Worm (Caenorhabditis elegans): ENCODE data around the gene C12D5.9.
"Not testable (repeated sequence)": the region's sequence is repeated elsewhere in the genome, so short reads cannot be mapped to it uniquely, and the experiment has no call there.

C12D5.9 gene

DNA sequence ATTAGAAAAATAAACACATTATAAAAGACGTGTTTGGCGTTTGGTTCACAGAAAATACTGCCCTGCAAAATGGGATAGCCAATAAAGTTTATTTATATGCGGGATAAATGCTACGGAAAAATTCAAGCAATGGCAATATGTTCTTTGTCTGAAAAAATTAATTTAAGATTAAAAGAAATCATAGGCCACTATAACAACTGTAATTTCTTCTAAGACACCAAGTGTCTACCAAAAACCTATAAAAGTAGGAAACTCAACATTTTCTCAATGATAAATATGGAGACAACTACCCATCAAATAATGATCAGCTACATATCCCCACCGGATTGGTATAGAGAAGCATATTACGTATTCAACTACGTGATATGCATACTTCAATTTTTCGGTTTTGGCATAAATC, 15.5 kb upstream of the C12D5.9 start, which contains the start of gene srw-3:
Gene srw-3 (plus strand): TSS at position 301 of the 400 bp plus-strand sequence.
- TF ChIP-seq daf-12 (tag; optimal IDR thresholded peaks at IDR 0.05) (no peak), hlh-11 (tag; optimal IDR thresholded peaks at IDR 0.05) (no peak), nhr-10 (tag; optimal IDR thresholded peaks at IDR 0.05) (no peak), mdl-1 (tag; optimal IDR thresholded peaks at IDR 0.05) (no peak), saeg-2 (GFP tag; IDR thresholded peaks at IDR 0.05) (no peak)

DNA sequence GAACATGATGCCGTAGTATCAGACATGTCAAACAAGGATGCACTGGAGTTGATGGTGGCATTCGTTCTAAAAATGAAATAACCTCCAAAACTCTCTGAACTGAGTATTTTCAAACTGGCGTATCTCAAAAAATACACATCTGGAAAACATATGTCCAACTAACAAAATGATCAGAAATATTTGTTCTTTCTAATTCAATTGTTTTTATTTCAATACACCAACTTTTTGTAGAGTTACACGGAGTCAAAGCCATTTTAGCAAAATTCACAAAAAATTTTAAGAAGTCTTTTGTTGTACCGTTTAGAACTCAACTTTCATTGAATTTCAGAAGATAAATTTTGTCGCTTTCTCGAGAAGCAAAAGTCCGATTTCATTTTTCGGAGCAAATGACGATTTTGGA, 13.7 kb upstream of the C12D5.9 start, which contains the start of gene srsx-40:
Gene srsx-40 (minus strand): TSS at position 101 of the 400 bp plus-strand sequence.
- not testable (repeated sequence) for TF ChIP-seq mes-2 (tag; optimal IDR thresholded peaks at IDR 0.05; ENCODE audit: poor library complexity, severe bottlenecking); T26A8.4 (GFP tag; IDR thresholded peaks at IDR 0.05); lin-13 (GFP tag; optimal IDR thresholded peaks at IDR 0.05)

DNA sequence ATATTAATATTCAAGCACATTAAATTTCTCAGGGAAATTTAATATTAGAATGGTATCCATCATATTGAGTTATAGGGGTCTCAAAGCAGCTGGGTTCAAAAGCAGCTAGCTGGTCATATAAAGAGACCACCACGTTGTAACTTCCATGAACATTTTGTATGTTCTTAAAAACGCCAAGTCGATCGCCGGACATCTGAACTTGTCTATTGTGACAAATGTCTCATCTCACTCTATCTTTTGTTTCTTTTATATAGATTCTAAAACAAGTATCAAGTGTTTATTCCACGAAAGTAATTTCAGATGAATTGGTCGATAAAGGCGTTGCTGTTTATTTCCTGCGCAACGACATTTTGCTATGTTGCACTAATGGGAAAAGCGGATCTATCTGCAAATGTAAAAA, 7.1 kb upstream of the C12D5.9 start, which contains the start of gene ZK105.3:
Gene ZK105.3 (plus strand): TSS at position 301 of the 400 bp plus-strand sequence.
- no peak for TF ChIP-seq nhr-77 (tag; optimal IDR thresholded peaks at IDR 0.05)

DNA sequence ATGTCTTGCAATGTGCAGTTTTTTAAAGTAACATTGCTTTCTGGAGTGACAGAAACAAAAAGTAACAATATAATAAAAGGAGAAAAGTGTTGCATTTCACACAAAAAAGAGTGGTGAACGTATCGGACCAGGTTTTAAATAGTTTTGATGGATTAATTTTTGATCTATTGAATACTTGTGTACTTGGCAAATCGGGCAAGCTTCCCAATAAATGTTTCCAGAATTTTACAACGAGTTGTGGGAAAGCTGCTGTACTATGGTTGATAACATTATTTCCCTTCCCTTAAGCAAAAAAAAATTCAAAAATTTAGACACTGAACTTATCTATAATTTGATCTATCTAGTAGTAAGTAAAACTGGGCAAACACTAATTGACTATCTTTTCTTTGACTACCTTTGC, 3.6 kb upstream of the C12D5.9 start, which contains the start of gene C12D5.10:
Gene C12D5.10 (minus strand): TSS at position 101 of the 400 bp plus-strand sequence.
- no peak for TF ChIP-seq nhr-237 (tag; optimal IDR thresholded peaks at IDR 0.05)
- no peak for TF ChIP-seq gei-8 (GFP tag; optimal IDR thresholded peaks at IDR 0.05)
- no peak for TF ChIP-seq lir-3 (tag; optimal IDR thresholded peaks at IDR 0.05)
- TF ChIP-seq attf-4 (tag; optimal IDR thresholded peaks at IDR 0.05) = no peak
- TF ChIP-seq rbr-2 (tag; optimal IDR thresholded peaks at IDR 0.05) = no peak

DNA sequence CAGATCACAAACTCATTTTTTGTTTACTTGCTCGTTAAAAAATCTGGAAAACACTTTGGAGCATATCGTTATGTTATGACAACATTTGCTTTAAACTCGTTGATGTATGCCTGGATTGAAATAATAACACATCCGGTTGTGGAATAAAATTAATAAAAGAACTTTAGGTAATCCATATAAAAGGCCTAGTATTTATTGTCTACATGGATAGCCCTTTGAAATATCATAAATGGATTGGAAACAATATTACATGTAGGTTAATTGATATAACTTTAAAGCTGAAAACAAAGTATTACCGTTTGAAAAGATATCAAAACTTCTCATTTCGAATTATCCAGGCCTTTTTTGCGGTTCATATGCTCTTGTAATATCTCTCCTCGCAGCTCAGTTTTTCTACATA, 849 bp upstream of the C12D5.9 start:
- TF ChIP-seq ceh-20 (GFP tag; IDR thresholded peaks at IDR 0.05) (no peak), lin-38 (GFP tag; IDR thresholded peaks at IDR 0.05) (no peak), nhr-76 (tag; optimal IDR thresholded peaks at IDR 0.05) (no peak), madf-5 (GFP tag; IDR thresholded peaks at IDR 0.05) (no peak), ztf-7 (tag; optimal IDR thresholded peaks at IDR 0.05) (no peak), mxl-2 (GFP tag; conservative IDR thresholded peaks at IDR 0.05) (no peak), unc-62 (GFP tag; optimal IDR thresholded peaks at IDR 0.05 in 1 of 2) (peak in 1 of 2 experiments; percentile 90), unc-62 (tag; optimal IDR thresholded peaks at IDR 0.05) (no peak), ceh-62 (tag; optimal IDR thresholded peaks at IDR 0.05) (no peak)

DNA sequence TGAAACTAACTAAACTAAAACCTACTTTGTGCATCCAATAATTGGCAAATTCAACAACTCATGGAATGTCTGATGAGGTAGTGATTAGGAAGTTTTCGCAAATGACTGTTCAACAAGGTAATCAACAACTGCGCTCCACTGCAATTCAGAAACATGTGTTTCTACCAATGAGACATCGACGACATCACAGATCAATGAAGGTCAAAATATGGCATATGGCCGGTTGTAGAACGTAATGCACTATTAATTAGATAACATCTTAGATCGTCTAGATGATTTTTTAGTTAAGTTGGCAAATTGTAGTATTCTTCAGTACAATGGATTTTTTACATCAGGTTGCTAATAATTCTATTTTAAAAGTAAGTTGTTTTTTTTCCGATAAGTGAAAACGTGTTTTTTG, 3.6 kb downstream of the C12D5.9 start, which contains the start of the genes nhr-94 and nhr-152:
Gene nhr-94 (minus strand): TSS at position 147 of the 400 bp plus-strand sequence.
Gene nhr-152 (plus strand): TSS at position 162 of the 400 bp plus-strand sequence.
- TF ChIP-seq ZK546.5 (tag; optimal IDR thresholded peaks at IDR 0.05) (no peak), tra-1 (GFP tag; IDR thresholded peaks at IDR 0.05) (no peak), mdt-29 (GFP tag; IDR thresholded peaks at IDR 0.05) (no peak), pha-4 (GFP tag; IDR thresholded peaks at IDR 0.05) (no peak), pha-4 (tag; optimal IDR thresholded peaks at IDR 0.05) (no peak), nhr-237 (tag; optimal IDR thresholded peaks at IDR 0.05) (no peak), php-3 (GFP tag; IDR thresholded peaks at IDR 0.05) (no peak), ZK337.2 (GFP tag; IDR thresholded peaks at IDR 0.05) (no peak), Y48G9A.11 (GFP tag; IDR thresholded peaks at IDR 0.05) (no peak), hlh-30 (tag; optimal IDR thresholded peaks at IDR 0.05; ENCODE audit: insufficient read depth) (peak; percentile 58), lin-38 (GFP tag; IDR thresholded peaks at IDR 0.05) (no peak), mes-2 (tag; optimal IDR thresholded peaks at IDR 0.05; ENCODE audit: poor library complexity, severe bottlenecking) (no peak), F10B5.3 (tag; optimal IDR thresholded peaks at IDR 0.05) (no peak), aha-1 (tag) (peak; percentile 60), lin-39 (tag; optimal IDR thresholded peaks at IDR 0.05) (no peak), dmd-6 (GFP tag; IDR thresholded peaks at IDR 0.05) (no peak), F49E8.2 (tag; optimal IDR thresholded peaks at IDR 0.05; ENCODE audit: borderline replicate concordance) (no peak), nhr-25 (tag; optimal IDR thresholded peaks at IDR 0.05; ENCODE audit: borderline replicate concordance, insufficient read depth) (peak; percentile 0), dve-1 (tag; optimal IDR thresholded peaks at IDR 0.05; ENCODE audit: insufficient read depth) (no peak), madf-9 (GFP tag; conservative IDR thresholded peaks at IDR 0.05) (no peak), lin-29 (GFP tag; IDR thresholded peaks at IDR 0.05) (no peak), D1046.2 (GFP tag; IDR thresholded peaks at IDR 0.05) (no peak), set-16 (GFP tag; IDR thresholded peaks at IDR 0.05) (no peak)
